Fruit fly (Drosophila melanogaster) whole organism, wandering third instar larva: ENCODE results near the gene Nlg2.

Experiments used
- Abd-B ChIP-seq: fragments of >200 bp; optimal IDR thresholded peaks from 2 replicates; lab custom pipeline; 2017; ENCODE audit warnings: missing biosample characterization, missing genetic modification characterization
- CG32264 ChIP-seq: fragments of 200-800 bp; sonication (Bioruptor generic); optimal IDR thresholded peaks from 2 replicates; lab custom pipeline; 2016; ENCODE audit warnings: missing biosample characterization, missing genetic modification characterization
- CrebA ChIP-seq: fragments of 200-800 bp; sonication (Bioruptor generic); optimal IDR thresholded peaks from 2 replicates; lab custom pipeline; 2016; ENCODE audit warnings: missing biosample characterization, mild to moderate bottlenecking, missing genetic modification characterization, borderline replicate concordance
- Dfd ChIP-seq: fragments of >200 bp; optimal IDR thresholded peaks from 2 replicates; lab custom pipeline; 2017; ENCODE audit warnings: missing biosample characterization, missing genetic modification characterization
- Dif ChIP-seq: fragments of 200-275, 200-300 bp; sonication (Bioruptor generic); optimal IDR thresholded peaks from 2 replicates; lab custom pipeline; 2018; ENCODE audit warnings: missing biosample characterization, missing genetic modification characterization; ENCODE audit not compliant: partially characterized antibody
- GATAd ChIP-seq: sonication (Bioruptor generic); optimal IDR thresholded peaks from 2 replicates; lab custom pipeline; 2016; ENCODE audit warnings: missing biosample characterization, missing genetic modification characterization
- Hr78 ChIP-seq: fragments of >200 bp; optimal IDR thresholded peaks from 2 replicates; lab custom pipeline; 2017; ENCODE audit warnings: missing biosample characterization, missing genetic modification characterization
- Hr83 ChIP-seq: fragments of 200-300 bp; sonication (Bioruptor generic); optimal IDR thresholded peaks from 2 replicates; lab custom pipeline; 2016; ENCODE audit warnings: missing biosample characterization, mild to moderate bottlenecking, missing genetic modification characterization, moderate library complexity; ENCODE audit not compliant: poor library complexity, severe bottlenecking
- Jra ChIP-seq: sonication (Bioruptor generic); optimal IDR thresholded peaks from 2 replicates; lab custom pipeline; 2016; ENCODE audit warnings: missing biosample characterization, missing genetic modification characterization
- Mio ChIP-seq: sonication (Bioruptor generic); optimal IDR thresholded peaks from 2 replicates; lab custom pipeline; 2016; ENCODE audit warnings: missing biosample characterization, missing genetic modification characterization
- Myc ChIP-seq: fragments of >200 bp; optimal IDR thresholded peaks from 2 replicates; lab custom pipeline; 2017
- N ChIP-seq: fragments of >200 bp; optimal IDR thresholded peaks from 2 replicates; lab custom pipeline; 2018; ENCODE audit warnings: missing biosample characterization, missing external identifiers, missing genetic modification characterization
- OdsH ChIP-seq: fragments of 200-800 bp; sonication (Bioruptor generic); optimal IDR thresholded peaks from 2 replicates; lab custom pipeline; 2016; ENCODE audit warnings: missing biosample characterization, mild to moderate bottlenecking, missing genetic modification characterization
- Rel ChIP-seq, 2 experiments: fragments of 200-800 bp; sonication (Bioruptor generic) in 1 of 2; optimal IDR thresholded peaks; 2 replicates in 1 of 2; 3 replicates in 1 of 2; lab custom pipeline; 2016 to 2019; ENCODE audit warnings: mild to moderate bottlenecking in 2 of 2, missing biosample characterization in 2 of 2, missing genetic modification characterization in 2 of 2, moderate library complexity in 1 of 2
- Sp1 ChIP-seq: fragments of 200-800 bp; sonication (Bioruptor generic); optimal IDR thresholded peaks from 3 replicates; lab custom pipeline; 2019; ENCODE audit warnings: missing biosample characterization, mild to moderate bottlenecking, missing genetic modification characterization, moderate library complexity
- Vsx2 ChIP-seq: fragments of 200-300, 225-300 bp; sonication (Bioruptor generic); optimal IDR thresholded peaks from 2 replicates; lab custom pipeline; 2018; ENCODE audit warnings: missing biosample characterization, missing genetic modification characterization; ENCODE audit not compliant: partially characterized antibody
- br ChIP-seq: fragments of 200-800 bp; sonication (Bioruptor generic); optimal IDR thresholded peaks from 2 replicates; lab custom pipeline; 2016; ENCODE audit warnings: missing biosample characterization, missing genetic modification characterization
- dl ChIP-seq, 2 experiments: fragments of 175-275, 200-275 bp in 1 of 2; fragments of 200-275 bp in 1 of 2; sonication (Bioruptor generic); optimal IDR thresholded peaks; lab custom pipeline; 2018; ENCODE audit warnings: mild to moderate bottlenecking in 2 of 2, missing biosample characterization in 2 of 2, missing genetic modification characterization in 2 of 2, moderate library complexity in 2 of 2; ENCODE audit not compliant: partially characterized antibody in 2 of 2, insufficient read depth in 1 of 2
- dmrt93B ChIP-seq: fragments of 200-800 bp; sonication (Bioruptor generic); optimal IDR thresholded peaks from 2 replicates; lab custom pipeline; 2018; ENCODE audit warnings: missing biosample characterization, mild to moderate bottlenecking, missing genetic modification characterization
- dsf ChIP-seq: sonication (Bioruptor generic); optimal IDR thresholded peaks from 2 replicates; lab custom pipeline; 2016; ENCODE audit warnings: missing biosample characterization, missing genetic modification characterization, borderline replicate concordance
- ey ChIP-seq: fragments of 200-800 bp; sonication (Bioruptor generic); optimal IDR thresholded peaks from 2 replicates; lab custom pipeline; 2016; ENCODE audit warnings: missing biosample characterization, missing genetic modification characterization
- foxo ChIP-seq, 2 experiments: fragments of 200-800 bp; sonication (Bioruptor generic); optimal IDR thresholded peaks; 2 replicates in 1 of 2; 3 replicates in 1 of 2; lab custom pipeline; 2016 to 2017; ENCODE audit warnings: missing biosample characterization in 2 of 2, missing genetic modification characterization in 2 of 2
- fru ChIP-seq: fragments of 200-800 bp; sonication (Bioruptor generic); optimal IDR thresholded peaks from 3 replicates; lab custom pipeline; 2016; ENCODE audit warnings: missing biosample characterization, mild to moderate bottlenecking, missing genetic modification characterization
- h ChIP-seq: fragments of 200-800 bp; sonication (Bioruptor generic); optimal IDR thresholded peaks from 3 replicates; lab custom pipeline; 2016; ENCODE audit warnings: missing biosample characterization, mild to moderate bottlenecking, missing genetic modification characterization
- lola ChIP-seq: fragments of >200 bp; optimal IDR thresholded peaks from 2 replicates; lab custom pipeline; 2017; ENCODE audit warnings: missing biosample characterization, missing genetic modification characterization
- pan ChIP-seq: fragments of >200 bp; optimal IDR thresholded peaks from 2 replicates; lab custom pipeline; 2017
- psq ChIP-seq: fragments of 200-800 bp; sonication (Bioruptor generic); optimal IDR thresholded peaks from 3 replicates; lab custom pipeline; 2017; ENCODE audit warnings: missing biosample characterization, mild to moderate bottlenecking, missing genetic modification characterization, moderate library complexity
- rgr ChIP-seq: fragments of 200-800 bp; sonication (Bioruptor generic); optimal IDR thresholded peaks from 3 replicates; lab custom pipeline; 2016; ENCODE audit warnings: missing biosample characterization, mild to moderate bottlenecking, missing genetic modification characterization
- sage ChIP-seq: fragments of 200-800 bp; sonication (Bioruptor generic); optimal IDR thresholded peaks from 2 replicates; lab custom pipeline; 2016; ENCODE audit warnings: missing biosample characterization, mild to moderate bottlenecking, missing genetic modification characterization
- tai ChIP-seq: sonication (Bioruptor generic); optimal IDR thresholded peaks from 2 replicates; lab custom pipeline; 2016; ENCODE audit warnings: missing biosample characterization, missing genetic modification characterization
- woc ChIP-seq: sonication (Bioruptor generic); optimal IDR thresholded peaks from 2 replicates; lab custom pipeline; 2016; ENCODE audit warnings: missing biosample characterization, mild to moderate bottlenecking, missing genetic modification characterization

Gene Nlg2

DNA sequence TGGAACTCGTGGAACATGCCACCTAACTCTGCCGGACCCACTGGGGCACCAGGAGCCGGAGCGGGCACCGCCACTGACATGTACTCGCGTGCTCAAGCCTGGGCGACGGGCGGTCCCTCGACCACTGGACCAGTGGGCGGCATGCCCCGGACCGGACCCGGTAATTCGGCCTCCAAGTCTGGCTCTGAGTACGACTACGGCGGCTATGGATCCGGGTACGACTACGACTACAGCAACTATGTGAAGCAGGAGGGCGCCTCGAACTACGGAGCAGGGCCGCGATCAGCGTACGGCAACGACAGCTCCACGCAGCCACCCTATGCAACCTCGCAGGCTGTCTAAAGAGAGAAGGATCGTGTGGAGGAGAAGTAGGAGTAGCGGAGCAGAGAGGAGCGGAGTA is 50.4 kb downstream of the Nlg2 start:
- TF ChIP-seq sage (GFP tag; lab: Kevin White, UChicago), result no peak

DNA sequence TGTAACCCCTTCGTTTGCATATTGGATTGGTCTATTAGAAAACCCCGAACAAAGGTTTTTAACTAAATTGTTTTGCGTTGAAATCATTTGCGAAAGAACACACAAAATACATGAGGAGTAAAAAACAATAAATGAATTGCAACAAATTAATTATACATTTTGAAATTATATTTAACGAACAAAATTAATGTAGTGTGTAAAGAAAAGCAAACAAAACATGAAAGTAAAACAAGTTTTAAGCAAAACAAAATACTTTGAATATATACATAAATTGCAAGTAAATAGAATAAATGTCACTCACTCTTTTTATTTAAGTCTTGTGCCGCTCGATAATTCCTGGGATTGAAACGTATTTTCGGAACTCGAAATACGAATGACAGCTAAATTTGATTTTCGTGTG is 57.1 kb downstream of the Nlg2 start, which contains the start of gene CG43232:
CG43232 (plus strand) TSS at position 301 of the 400 bp plus-strand sequence.
- TF ChIP-seq dsf (GFP tag; lab: Kevin White, UChicago) (no peak), Sp1 (no peak), br (GFP tag; lab: Kevin White, UChicago) (no peak), Myc (lab: Kevin White, UChicago) (no peak), ey (GFP tag; lab: Kevin White, UChicago) (no peak), sage (GFP tag; lab: Kevin White, UChicago) (no peak), dl (GFP tag; optimal IDR thresholded peaks at IDR 0.05; lab: Kevin White, UChicago; ENCODE audit: insufficient read depth in 1 of 2, partially characterized antibody in 2 of 2) (no peak), woc (GFP tag; lab: Kevin White, UChicago) (no peak), Hr78 (GFP tag; lab: Kevin White, UChicago) (no peak), Abd-B (no peak), Dfd (no peak), dmrt93B (no peak), GATAd (no peak), N (GFP tag; lab: Kevin White, UChicago) (no peak), psq (GFP tag; lab: Kevin White, UChicago) (no peak)

DNA sequence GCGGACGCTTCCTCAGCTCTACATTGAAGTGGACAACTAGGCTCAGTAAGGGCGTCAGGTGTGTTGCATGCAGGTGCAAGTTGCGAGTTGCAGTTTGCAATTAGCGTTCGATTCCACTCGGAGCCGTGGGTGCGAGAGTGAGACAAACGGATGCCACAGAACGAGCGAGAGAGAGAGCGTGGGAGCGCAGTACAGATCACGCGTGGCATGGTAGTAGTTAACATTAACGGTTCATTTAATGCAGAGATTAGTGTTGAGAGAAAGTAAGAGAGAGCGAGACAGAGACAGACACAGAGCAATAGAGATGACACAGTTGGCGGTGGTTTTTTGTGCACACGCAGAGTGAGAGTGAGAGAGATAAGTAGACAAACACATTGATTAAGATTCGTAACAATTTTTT is 65.0 kb downstream of the Nlg2 start:
- TF ChIP-seq rgr (GFP tag; lab: Kevin White, UChicago) (no peak), OdsH (GFP tag; lab: Kevin White, UChicago) (no peak), lola (GFP tag; lab: Kevin White, UChicago) (no peak), Vsx2 (no peak), dl (GFP tag; optimal IDR thresholded peaks at IDR 0.05; lab: Kevin White, UChicago; ENCODE audit: insufficient read depth in 1 of 2, partially characterized antibody in 2 of 2) (no peak), Sp1 (no peak), Mio (GFP tag; lab: Kevin White, UChicago) (no peak), h (GFP tag; lab: Kevin White, UChicago) (no peak), Dif (GFP tag; lab: Kevin White, UChicago) (no peak), Hr83 (no peak), tai (GFP tag; lab: Kevin White, UChicago) (no peak), ey (GFP tag; lab: Kevin White, UChicago) (no peak), Abd-B (no peak), woc (GFP tag; lab: Kevin White, UChicago) (no peak)

DNA sequence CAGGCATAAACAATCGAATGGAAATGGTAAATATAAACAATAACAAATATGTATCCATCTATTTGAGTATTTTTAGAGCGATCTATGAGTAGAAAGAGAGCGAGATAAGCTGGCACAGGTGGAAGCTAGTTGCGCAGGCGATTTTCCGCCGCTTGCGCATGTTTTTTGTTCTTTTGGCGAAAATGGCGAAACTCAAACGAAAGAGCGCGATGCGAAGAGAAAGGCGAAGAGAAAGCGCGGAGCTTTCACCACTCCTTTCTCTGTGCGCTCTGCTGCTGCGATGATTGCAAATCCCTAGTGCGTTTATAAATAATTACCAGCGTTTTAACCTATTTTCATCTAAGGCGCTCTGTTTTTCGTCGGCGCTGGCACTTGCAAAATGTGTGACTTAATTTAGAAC is 67.0 kb downstream of the Nlg2 start:
- no peak for TF ChIP-seq pan (lab: Kevin White, UChicago)
- TF ChIP-seq CrebA (GFP tag; lab: Kevin White, UChicago), result no peak
- TF ChIP-seq Dif (GFP tag; lab: Kevin White, UChicago), result no peak
- no peak for TF ChIP-seq Dfd
- no peak for TF ChIP-seq br (GFP tag; lab: Kevin White, UChicago)

DNA sequence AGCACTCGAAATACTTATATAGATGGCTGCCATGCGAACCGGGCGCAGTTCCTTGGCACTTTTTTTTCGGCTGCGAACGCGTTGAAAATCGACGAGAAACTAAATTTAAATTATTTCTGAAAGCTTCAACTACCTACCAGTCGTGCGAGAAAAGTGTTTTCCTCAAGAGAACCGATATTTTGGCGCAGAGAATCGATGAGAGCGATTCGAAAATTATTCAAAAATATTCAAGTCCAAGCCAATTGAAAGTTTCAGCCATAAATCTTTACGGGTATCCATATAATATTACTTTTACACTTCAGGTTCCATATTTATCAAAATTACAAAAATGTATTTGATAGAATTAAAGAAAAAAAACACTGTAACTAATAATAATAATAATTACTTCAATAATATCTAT is 68.0 kb downstream of the Nlg2 start, which contains the start of gene CG18304:
CG18304 (minus strand) TSS at position 101 of the 400 bp plus-strand sequence.
- TF ChIP-seq dl (GFP tag; optimal IDR thresholded peaks at IDR 0.05; lab: Kevin White, UChicago; ENCODE audit: insufficient read depth in 1 of 2, partially characterized antibody in 2 of 2) (no peak), sage (GFP tag; lab: Kevin White, UChicago) (no peak), dmrt93B (no peak), N (GFP tag; lab: Kevin White, UChicago) (no peak), Dfd (no peak), Jra (GFP tag; lab: Kevin White, UChicago) (no peak), fru (no peak), h (GFP tag; lab: Kevin White, UChicago) (no peak), foxo (GFP tag; optimal IDR thresholded peaks at IDR 0.05; lab: Kevin White, UChicago) (no peak)

DNA sequence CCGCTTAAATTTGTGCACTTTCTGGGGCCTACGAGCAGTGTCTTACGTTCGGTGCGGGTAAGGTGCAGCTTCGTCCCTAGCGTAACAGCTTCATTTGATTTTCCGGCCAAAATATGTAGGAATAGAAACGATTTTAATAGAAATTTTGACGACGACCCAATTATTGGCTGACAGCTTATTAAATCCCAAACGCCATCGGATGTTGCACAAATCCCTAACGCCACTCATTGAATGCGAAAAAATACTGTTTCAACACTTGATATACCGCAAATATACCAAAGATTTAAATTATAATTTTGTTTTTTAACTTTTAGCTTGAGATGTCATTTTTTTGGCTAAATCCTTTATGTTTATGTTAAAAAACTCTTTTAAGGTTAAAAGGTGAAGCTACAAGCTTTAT is 70.4 kb downstream of the Nlg2 start, which contains the start of gene Fgop2:
Fgop2 (minus strand) TSS at position 202 of the 400 bp plus-strand sequence.
- no peak for TF ChIP-seq Rel (GFP tag; optimal IDR thresholded peaks at IDR 0.05; lab: Kevin White, UChicago)
- peak; percentile 7 for TF ChIP-seq Rel (tag; optimal IDR thresholded peaks at IDR 0.05; lab: Kevin White, UChicago)
- TF ChIP-seq CG32264, result no peak
